Worm (Caenorhabditis elegans) whole organism, L3 larva: Measurements from ENCODE around the gene gly-4.

Experiments used
- aly-2 ChIP-seq: fragments of 150-350 bp; optimal IDR thresholded peaks from 2 replicates; lab custom pipeline; 2014; ENCODE audit warnings: missing biosample characterization, missing genetic modification characterization
- ceh-16 ChIP-seq: sonication (generic microtip); optimal IDR thresholded peaks from 2 replicates; lab custom pipeline; 2017; ENCODE audit warnings: missing biosample characterization, missing genetic modification characterization
- ceh-9 ChIP-seq: sonication (generic microtip); optimal IDR thresholded peaks from 2 replicates; lab custom pipeline; 2018; ENCODE audit warnings: missing biosample characterization, missing genetic modification characterization
- egl-5 ChIP-seq: fragments of 150-350 bp; optimal IDR thresholded peaks from 2 replicates; lab custom pipeline; 2017; ENCODE audit warnings: missing biosample characterization, missing genetic modification reagents, missing genetic modification characterization, inconsistent platforms
- nhr-12 ChIP-seq: fragments of 150-350 bp; optimal IDR thresholded peaks from 2 replicates; lab custom pipeline; 2014; ENCODE audit warnings: missing biosample characterization, missing genetic modification characterization
- nhr-25 ChIP-seq: sonication (generic microtip); optimal IDR thresholded peaks from 2 replicates; lab custom pipeline; 2017; ENCODE audit warnings: missing biosample characterization, missing genetic modification characterization
- nhr-77 ChIP-seq: fragments of 150-350 bp; optimal IDR thresholded peaks from 2 replicates; lab custom pipeline; 2014; ENCODE audit warnings: missing biosample characterization, missing genetic modification characterization
- snpc-4 ChIP-seq: fragments of 150-350 bp; optimal IDR thresholded peaks from 2 replicates; lab custom pipeline; 2014; ENCODE audit warnings: missing biosample characterization, missing genetic modification characterization
- unc-62 ChIP-seq: fragments of 150-350 bp; sonication (generic microtip); optimal IDR thresholded peaks from 4 replicates; lab custom pipeline; 2014; ENCODE audit warnings: missing biosample characterization, missing genetic modification reagents, missing genetic modification characterization
- zag-1 ChIP-seq: fragments of 150-350 bp; optimal IDR thresholded peaks from 2 replicates; lab custom pipeline; 2014; ENCODE audit warnings: missing biosample characterization, missing genetic modification characterization

DNA sequence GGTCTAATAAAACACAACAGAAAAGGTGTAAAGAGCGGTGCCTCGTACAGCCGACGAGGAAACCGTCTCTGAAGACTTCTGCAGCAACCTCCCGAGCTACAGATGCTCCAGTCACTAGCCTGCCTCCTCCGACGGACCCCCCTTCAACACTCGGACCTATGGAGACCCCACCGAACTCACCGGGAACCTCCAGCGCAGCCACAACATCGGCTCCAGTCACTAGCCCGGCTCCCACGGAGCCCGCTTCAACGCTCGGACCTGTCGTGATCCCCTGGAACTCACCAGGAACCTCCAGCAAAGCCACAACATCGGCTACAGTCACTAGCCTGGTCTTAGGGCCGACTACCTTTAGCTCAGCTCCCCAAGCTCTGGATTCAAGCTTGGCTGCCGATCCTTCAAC lies 34.9 kb downstream of the gly-4 start:
- no peak for TF ChIP-seq snpc-4 (tag; lab: Kevin White, UChicago)
- TF ChIP-seq ceh-16 (tag; lab: Kevin White, UChicago), result no peak
- TF ChIP-seq zag-1 (tag; lab: Kevin White, UChicago), result no peak
- TF ChIP-seq aly-2 (tag; lab: Kevin White, UChicago), result no peak
- no peak for TF ChIP-seq egl-5 (tag; lab: Kevin White, UChicago)
- TF ChIP-seq nhr-77, result no peak
- TF ChIP-seq ceh-9, result no peak
- no peak for TF ChIP-seq unc-62
- TF ChIP-seq nhr-12, result no peak
- no peak for TF ChIP-seq nhr-25
